Worm (Caenorhabditis elegans): ENCODE results near the gene nos-3.

DNA sequence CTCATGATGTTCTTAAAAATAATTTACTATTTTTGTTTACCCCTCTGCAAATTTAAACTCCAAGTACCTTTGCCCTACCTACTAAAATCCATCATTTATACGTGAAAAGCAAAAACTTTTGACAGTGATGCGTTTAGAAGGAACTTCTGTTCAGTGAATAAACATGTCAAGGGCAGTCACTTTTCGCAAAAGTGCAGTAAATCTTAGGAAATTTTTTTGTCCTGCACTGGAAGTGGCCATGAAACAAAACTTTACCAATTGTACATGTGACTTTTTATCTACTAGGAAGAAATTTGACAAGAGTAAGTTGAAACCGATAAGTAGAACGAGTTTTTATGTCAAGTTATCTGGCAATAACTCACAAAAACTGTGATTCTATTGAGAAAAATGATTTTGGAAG lies 40.1 kb downstream of the nos-3 start:
- TF ChIP-seq ztf-11 (tag; optimal IDR thresholded peaks at IDR 0.05) = no peak
- TF ChIP-seq nhr-25 (tag; optimal IDR thresholded peaks at IDR 0.05) = peak; percentile 57
- no peak for TF ChIP-seq skn-1 (tag; optimal IDR thresholded peaks at IDR 0.05)
- TF ChIP-seq egl-27 (tag; optimal IDR thresholded peaks at IDR 0.05) = no peak
